Worm (Caenorhabditis elegans) whole organism, young adult: ENCODE measurements around the gene rpoa-1.

Experiments
- B0261.1 ChIP-seq: sonication (generic microtip); optimal IDR thresholded peaks from 2 replicates; lab custom pipeline; 2016; ENCODE audit warnings: mild to moderate bottlenecking, missing genetic modification characterization, moderate library complexity, missing compliant biosample characterization
- D2030.7 ChIP-seq: fragments of 200-800 bp; sonication (Bioruptor generic); IDR thresholded peaks from 2 replicates; pipeline ENCODE4 v1.3.6; 2022; ENCODE audit warnings: missing genetic modification reagents, missing genetic modification characterization, missing compliant biosample characterization
- F23B12.7 ChIP-seq: sonication (generic microtip); optimal IDR thresholded peaks from 2 replicates; lab custom pipeline; 2017; ENCODE audit warnings: missing genetic modification characterization, mild to moderate bottlenecking, missing compliant biosample characterization, antibody characterized with exemption, moderate library complexity; ENCODE audit not compliant: insufficient read depth
- F33H1.4 ChIP-seq: fragments of 200-800 bp; sonication (Bioruptor generic); IDR thresholded peaks from 2 replicates; pipeline ENCODE4 v1.3.6; 2022; ENCODE audit warnings: missing genetic modification reagents, missing genetic modification characterization, missing compliant biosample characterization
- F49E8.2 ChIP-seq: sonication (generic microtip); optimal IDR thresholded peaks from 3 replicates; lab custom pipeline; 2017; ENCODE audit warnings: missing genetic modification characterization, mild to moderate bottlenecking, missing compliant biosample characterization, antibody characterized with exemption, moderate library complexity; ENCODE audit not compliant: insufficient read depth
- K11D2.4 ChIP-seq: fragments of 200-800 bp; sonication (Bioruptor generic); IDR thresholded peaks from 2 replicates; pipeline ENCODE4 v1.3.6; 2022; ENCODE audit warnings: missing genetic modification reagents, missing genetic modification characterization, missing compliant biosample characterization
- T26A5.8 ChIP-seq: sonication (generic microtip); optimal IDR thresholded peaks from 2 replicates; lab custom pipeline; 2016; ENCODE audit warnings: missing genetic modification characterization, missing compliant biosample characterization
- Y53G8AR.9 ChIP-seq: fragments of 200-800 bp; sonication (Bioruptor generic); conservative IDR thresholded peaks from 2 replicates; pipeline ENCODE4 v1.3.6; 2022; ENCODE audit warnings: missing genetic modification reagents, missing genetic modification characterization, missing compliant biosample characterization
- Y56A3A.18 ChIP-seq: fragments of 200-800 bp; sonication (Bioruptor generic); IDR thresholded peaks from 2 replicates; pipeline ENCODE4 v1.3.6; 2022; ENCODE audit warnings: missing genetic modification reagents, missing genetic modification characterization, missing compliant biosample characterization
- Y95B8A.8 ChIP-seq: fragments of 200-800 bp; sonication (Bioruptor generic); IDR thresholded peaks from 2 replicates; pipeline ENCODE4 v1.3.6; 2022; ENCODE audit warnings: missing genetic modification reagents, missing genetic modification characterization, missing compliant biosample characterization
- ceh-100 ChIP-seq: fragments of 200-800 bp; sonication (Bioruptor generic); IDR thresholded peaks from 2 replicates; pipeline ENCODE4 v1.3.6; 2022; ENCODE audit warnings: missing genetic modification reagents, missing genetic modification characterization, missing compliant biosample characterization
- ceh-27 ChIP-seq: fragments of 200-800 bp; sonication (Bioruptor generic); optimal IDR thresholded peaks from 2 replicates; lab custom pipeline; 2018; ENCODE audit warnings: mild to moderate bottlenecking, missing genetic modification characterization, moderate library complexity, missing compliant biosample characterization
- ceh-58 ChIP-seq: fragments of 200-800 bp; sonication (Bioruptor generic); IDR thresholded peaks from 2 replicates; pipeline ENCODE4 v1.3.6; 2022; ENCODE audit warnings: missing genetic modification characterization, missing compliant biosample characterization
- ceh-79 ChIP-seq: sonication (generic microtip); optimal IDR thresholded peaks from 2 replicates; lab custom pipeline; 2017; ENCODE audit warnings: mild to moderate bottlenecking, missing genetic modification characterization, missing compliant biosample characterization
- die-1 ChIP-seq: sonication (generic microtip); optimal IDR thresholded peaks from 2 replicates; lab custom pipeline; 2016; ENCODE audit warnings: missing genotype, mild to moderate bottlenecking, missing genetic modification characterization, missing compliant biosample characterization
- efl-1 ChIP-seq: fragments of 150-350 bp; optimal IDR thresholded peaks from 2 replicates; lab custom pipeline; 2014; ENCODE audit warnings: missing biosample characterization, missing genetic modification reagents, missing genetic modification characterization
- egl-18 ChIP-seq: fragments of 200-800 bp; sonication (Bioruptor generic); IDR thresholded peaks from 2 replicates; pipeline ENCODE4 v1.3.6; 2022; ENCODE audit warnings: missing genetic modification reagents, missing genetic modification characterization, missing compliant biosample characterization
- ets-4 ChIP-seq: fragments of 200-800 bp; sonication (Bioruptor generic); optimal IDR thresholded peaks from 2 replicates; lab custom pipeline; 2018; ENCODE audit warnings: mild to moderate bottlenecking, missing genetic modification characterization, missing compliant biosample characterization
- hmg-1.2 ChIP-seq: fragments of 200-800 bp; sonication (Bioruptor generic); IDR thresholded peaks from 2 replicates; pipeline ENCODE4 v1.3.6; 2022; ENCODE audit warnings: missing genetic modification reagents, missing genetic modification characterization, missing compliant biosample characterization
- lag-1 ChIP-seq: fragments of 200-800 bp; sonication (Bioruptor generic); IDR thresholded peaks from 2 replicates; pipeline ENCODE4 v1.3.6; 2022; ENCODE audit warnings: missing genetic modification reagents, missing genetic modification characterization, missing compliant biosample characterization
- lin-26 ChIP-seq: fragments of 200-800 bp; sonication (Bioruptor generic); IDR thresholded peaks from 2 replicates; pipeline ENCODE4 v1.3.6; 2022; ENCODE audit warnings: missing genetic modification reagents, missing genetic modification characterization, missing compliant biosample characterization
- lin-40 ChIP-seq: sonication (generic microtip); optimal IDR thresholded peaks from 2 replicates; lab custom pipeline; 2016; ENCODE audit warnings: missing genetic modification characterization, mild to moderate bottlenecking, missing compliant biosample characterization, missing genotype, missing genetic modification reagents
- lir-1 ChIP-seq: fragments of 200-800 bp; sonication (Bioruptor generic); conservative IDR thresholded peaks from 2 replicates; pipeline ENCODE4 v1.3.6; 2022; ENCODE audit warnings: missing genetic modification reagents, missing genetic modification characterization, missing compliant biosample characterization
- madf-10 ChIP-seq: sonication (generic microtip); optimal IDR thresholded peaks from 2 replicates; lab custom pipeline; 2016; ENCODE audit warnings: mild to moderate bottlenecking, missing genetic modification characterization, missing compliant biosample characterization
- mes-4 ChIP-seq: sonication (generic microtip); optimal IDR thresholded peaks from 2 replicates; lab custom pipeline; 2016; ENCODE audit warnings: missing genotype, missing genetic modification characterization, missing compliant biosample characterization
- nhr-179 ChIP-seq: sonication (generic microtip); optimal IDR thresholded peaks from 2 replicates; lab custom pipeline; 2016; ENCODE audit warnings: mild to moderate bottlenecking, missing genetic modification characterization, missing compliant biosample characterization
- nhr-80 ChIP-seq: sonication (generic microtip); optimal IDR thresholded peaks from 2 replicates; lab custom pipeline; 2016; ENCODE audit warnings: missing genetic modification characterization, missing compliant biosample characterization
- pbrm-1 ChIP-seq: fragments of 200-800 bp; sonication (Bioruptor generic); IDR thresholded peaks from 2 replicates; pipeline ENCODE4 v1.3.6; 2022; ENCODE audit warnings: missing genetic modification reagents, missing genetic modification characterization, missing compliant biosample characterization
- pha-4 ChIP-seq: fragments of 150-350 bp; sonication (generic microtip); optimal IDR thresholded peaks from 2 replicates; lab custom pipeline; 2014; ENCODE audit warnings: missing biosample characterization, missing genetic modification reagents, missing genetic modification characterization
- sdz-38 ChIP-seq: sonication (generic microtip); optimal IDR thresholded peaks from 2 replicates; lab custom pipeline; 2016; ENCODE audit warnings: missing genotype, missing genetic modification characterization, missing compliant biosample characterization
- sea-2 ChIP-seq: fragments of 200-800 bp; sonication (Bioruptor generic); IDR thresholded peaks from 2 replicates; pipeline ENCODE4 v1.3.6; 2022; ENCODE audit warnings: missing genetic modification characterization, missing compliant biosample characterization
- snpc-1.1 ChIP-seq: sonication (generic microtip); optimal IDR thresholded peaks from 2 replicates; lab custom pipeline; 2017; ENCODE audit warnings: missing genetic modification characterization, mild to moderate bottlenecking, missing compliant biosample characterization, antibody characterized with exemption, moderate library complexity, missing genotype, missing genetic modification reagents; ENCODE audit not compliant: insufficient read depth
- sptf-2 ChIP-seq: fragments of 200-800 bp; sonication (Bioruptor generic); optimal IDR thresholded peaks from 2 replicates; lab custom pipeline; 2018; ENCODE audit warnings: mild to moderate bottlenecking, missing genetic modification characterization, missing compliant biosample characterization
- tbp1 ChIP-seq: fragments of 200-800 bp; sonication (Bioruptor generic); optimal IDR thresholded peaks from 2 replicates; lab custom pipeline; 2018; ENCODE audit warnings: mild to moderate bottlenecking, missing genetic modification characterization, missing compliant biosample characterization
- unc-62 ChIP-seq: fragments of 150-350 bp; optimal IDR thresholded peaks from 2 replicates; lab custom pipeline; 2014; ENCODE audit warnings: missing biosample characterization, missing genetic modification reagents, missing genetic modification characterization
- zfh-2 ChIP-seq: fragments of 200-800 bp; sonication (Bioruptor generic); conservative IDR thresholded peaks from 2 replicates; pipeline ENCODE4 v1.3.6; 2022; ENCODE audit warnings: missing genetic modification reagents, missing genetic modification characterization, missing compliant biosample characterization
- zim-3 ChIP-seq: sonication (generic microtip); optimal IDR thresholded peaks from 2 replicates; lab custom pipeline; 2017; ENCODE audit warnings: mild to moderate bottlenecking, missing genetic modification characterization, moderate library complexity, missing compliant biosample characterization
- ztf-18 ChIP-seq: sonication (generic microtip); optimal IDR thresholded peaks from 2 replicates; lab custom pipeline; 2016; ENCODE audit warnings: missing genotype, mild to moderate bottlenecking, missing genetic modification characterization, missing compliant biosample characterization

The rpoa-1 gene

ce11 chrII:13636596-13636995, 58.0 kb downstream of the rpoa-1 start:
- TF ChIP-seq Y53G8AR.9 (GFP tag; lab: Robert Waterston, UW) (peak; percentile 67), zfh-2 (GFP tag; lab: Robert Waterston, UW) (no peak), ceh-27 (GFP tag; lab: Kevin White, UChicago) (no peak), F23B12.7 (no peak), lin-26 (GFP tag; lab: Robert Waterston, UW) (no peak), Y56A3A.18 (GFP tag; lab: Robert Waterston, UW) (0 out of 2 replicates have a peak, but pooled peaks have one; percentile 38), K11D2.4 (GFP tag; lab: Robert Waterston, UW) (0 out of 2 replicates have a peak, but pooled peaks have one; percentile 11), ceh-79 (tag; lab: Kevin White, UChicago) (no peak), lir-1 (GFP tag; lab: Robert Waterston, UW) (no peak), nhr-80 (tag; lab: Kevin White, UChicago) (no peak), unc-62 (GFP tag; lab: Kevin White, UChicago) (no peak)
- TF ChIP-seq, all 124 proteins: peak for 3

- no peak for TF ChIP-seq lag-1 (GFP tag; lab: Robert Waterston, UW)
- no peak for TF ChIP-seq pha-4 (tag; lab: Kevin White, UChicago)
- TF ChIP-seq mes-4 (tag; lab: Kevin White, UChicago), result no peak
- no peak for TF ChIP-seq F49E8.2 (tag; lab: Kevin White, UChicago)
- TF ChIP-seq T26A5.8 (tag; lab: Kevin White, UChicago), result no peak
- no peak for TF ChIP-seq ztf-18 (tag; lab: Kevin White, UChicago)
- no peak for TF ChIP-seq nhr-179
- no peak for TF ChIP-seq snpc-1.1 (tag; lab: Kevin White, UChicago)
- no peak for TF ChIP-seq die-1 (tag; lab: Kevin White, UChicago)
- TF ChIP-seq K11D2.4 (GFP tag; lab: Robert Waterston, UW), result no peak
- TF ChIP-seq F33H1.4 (GFP tag; lab: Robert Waterston, UW), result no peak
- no peak for TF ChIP-seq madf-10 (tag; lab: Kevin White, UChicago)
- no peak for TF ChIP-seq B0261.1 (tag; lab: Kevin White, UChicago)
- no peak for TF ChIP-seq Y95B8A.8 (GFP tag; lab: Robert Waterston, UW)
- TF ChIP-seq, all 124 proteins: peak for 0
These were observed 62.4 kb downstream of the rpoa-1 start, which contains the start of gene tag-10 for ce11 chrII:13632238-13632637. Gene tag-10, plus strand, starts transcription at chrII:13632584.

ce11 chrII:13630690-13631089, 63.9 kb downstream of the rpoa-1 start, which contains the start of the genes gst-17 and gst-18:
Gene gst-17, minus strand, starts transcription at chrII:13630790.
Gene gst-18, minus strand, starts transcription at chrII:13630887.
- TF ChIP-seq pbrm-1 (GFP tag; lab: Robert Waterston, UW), result no peak
- no peak for TF ChIP-seq lin-40 (tag; lab: Kevin White, UChicago)
- TF ChIP-seq tbp1, result no peak
- no peak for TF ChIP-seq D2030.7 (GFP tag; lab: Robert Waterston, UW)
- no peak for TF ChIP-seq efl-1
- no peak for TF ChIP-seq hmg-1.2 (GFP tag; lab: Robert Waterston, UW)
- TF ChIP-seq zim-3 (tag; lab: Kevin White, UChicago), result no peak
- TF ChIP-seq ceh-100 (GFP tag; lab: Robert Waterston, UW), result no peak
- TF ChIP-seq sea-2 (GFP tag; lab: Robert Waterston, UW), result no peak
- TF ChIP-seq F33H1.4 (GFP tag; lab: Robert Waterston, UW), result no peak
- TF ChIP-seq sdz-38 (tag; lab: Kevin White, UChicago), result no peak
- TF ChIP-seq sptf-2, result no peak
- no peak for TF ChIP-seq ceh-58 (GFP tag; lab: Robert Waterston, UW)
- TF ChIP-seq madf-10 (tag; lab: Kevin White, UChicago), result no peak
- TF ChIP-seq ets-4 (GFP tag; lab: Kevin White, UChicago), result no peak
- TF ChIP-seq egl-18 (GFP tag; lab: Robert Waterston, UW), result no peak
- TF ChIP-seq, all 124 proteins: peak for 0
